Worm (Caenorhabditis elegans) whole organism, L1 larva: ENCODE data around the gene str-10.

ENCODE experiments used
- C16A3.4 ChIP-seq: fragments of 150-350 bp; optimal IDR thresholded peaks from 2 replicates; lab custom pipeline; 2014; ENCODE audit warnings: missing biosample characterization, missing genetic modification characterization
- C34B4.2 ChIP-seq: sonication (generic microtip); optimal IDR thresholded peaks from 2 replicates; lab custom pipeline; 2017; ENCODE audit warnings: mild to moderate bottlenecking, missing genetic modification characterization, missing compliant biosample characterization
- ama-1 ChIP-seq: fragments of 150-350 bp; optimal IDR thresholded peaks from 2 replicates; lab custom pipeline; 2014
- blmp-1 ChIP-seq: fragments of 150-350 bp; optimal IDR thresholded peaks from 2 replicates; lab custom pipeline; 2014; ENCODE audit warnings: missing biosample characterization, missing genetic modification characterization
- ceh-63 ChIP-seq: fragments of 200-800 bp; sonication (Bioruptor generic); optimal IDR thresholded peaks from 2 replicates; lab custom pipeline; 2018; ENCODE audit warnings: mild to moderate bottlenecking, missing genetic modification characterization, missing compliant biosample characterization
- ceh-88 ChIP-seq: fragments of 200-800 bp; sonication (Bioruptor generic); IDR thresholded peaks from 2 replicates; pipeline ENCODE4 v1.3.6; 2022; ENCODE audit warnings: missing genetic modification characterization, missing compliant biosample characterization
- dpl-1 ChIP-seq, 3 experiments: fragments of 150-350 bp in 2 of 3; sonication (generic microtip) in 1 of 3; optimal IDR thresholded peaks; 2 replicates each; lab custom pipeline; 2014 to 2017; ENCODE audit warnings: missing biosample characterization in 3 of 3, missing genetic modification characterization in 3 of 3, missing genetic modification reagents in 3 of 3
- efl-1 ChIP-seq, 4 experiments: fragments of 150-350 bp; optimal IDR thresholded peaks in 3 of 4; peaks in 1 of 4; 1 replicate in 1 of 4; 2 replicates in 3 of 4; lab custom pipeline; 2014; ENCODE audit warnings: missing biosample characterization in 2 of 4, missing genetic modification characterization in 2 of 4, missing genetic modification reagents in 2 of 4
- elt-2 ChIP-seq: sonication (generic microtip); optimal IDR thresholded peaks from 2 replicates; lab custom pipeline; 2016; ENCODE audit warnings: missing genetic modification characterization, mild to moderate bottlenecking, inconsistent platforms, missing compliant biosample characterization, missing genetic modification reagents
- elt-3 ChIP-seq, 6 experiments: fragments of 150-350 bp in 1 of 6; sonication (generic microtip); optimal IDR thresholded peaks; 2 replicates each; lab custom pipeline; 2017 to 2018; ENCODE audit warnings: missing biosample characterization in 6 of 6, missing genetic modification characterization in 6 of 6, inconsistent platforms in 1 of 6
- ets-5 ChIP-seq: fragments of 200-800 bp; sonication (Bioruptor generic); IDR thresholded peaks from 2 replicates; pipeline ENCODE4 v1.3.6; 2022; ENCODE audit warnings: missing genetic modification characterization, missing compliant biosample characterization
- grh-1 ChIP-seq: fragments of 200-800 bp; sonication (Bioruptor generic); IDR thresholded peaks from 2 replicates; pipeline ENCODE4 v1.3.6; 2022; ENCODE audit warnings: missing genetic modification reagents, missing genetic modification characterization, missing compliant biosample characterization
- hlh-4 ChIP-seq: sonication (generic microtip); optimal IDR thresholded peaks from 2 replicates; lab custom pipeline; 2016; ENCODE audit warnings: mild to moderate bottlenecking, missing genetic modification characterization, missing compliant biosample characterization
- irx-1 ChIP-seq: sonication (generic microtip); optimal IDR thresholded peaks from 2 replicates; lab custom pipeline; 2016; ENCODE audit warnings: missing genetic modification characterization, missing compliant biosample characterization
- isw-1 ChIP-seq: fragments of 200-800 bp; sonication (Bioruptor generic); IDR thresholded peaks from 2 replicates; pipeline ENCODE4 v1.3.6; 2022; ENCODE audit warnings: missing genetic modification characterization, missing compliant biosample characterization
- lin-14 ChIP-seq: fragments of 200-800 bp; sonication (Bioruptor generic); optimal IDR thresholded peaks from 2 replicates; lab custom pipeline; 2018; ENCODE audit warnings: mild to moderate bottlenecking, missing genetic modification characterization, moderate library complexity, missing compliant biosample characterization
- lin-35 ChIP-seq, 2 experiments: fragments of 150-350 bp; optimal IDR thresholded peaks; 2 replicates each; lab custom pipeline; 2014; ENCODE audit warnings: missing biosample characterization in 2 of 2, missing genetic modification characterization in 2 of 2, missing genetic modification reagents in 2 of 2
- lir-3 ChIP-seq: sonication (generic microtip); optimal IDR thresholded peaks from 2 replicates; lab custom pipeline; 2016; ENCODE audit warnings: mild to moderate bottlenecking, missing genetic modification characterization, moderate library complexity, missing compliant biosample characterization; ENCODE audit not compliant: poor library complexity
- lsy-2 ChIP-seq, 2 experiments: fragments of 150-350 bp; optimal IDR thresholded peaks; 2 replicates each; lab custom pipeline; 2014; ENCODE audit warnings: missing biosample characterization in 2 of 2, missing genetic modification characterization in 2 of 2
- mdl-1 ChIP-seq, 2 experiments: fragments of 150-350 bp; optimal IDR thresholded peaks; 2 replicates each; lab custom pipeline; 2014 to 2017; ENCODE audit warnings: missing biosample characterization in 2 of 2, missing genetic modification characterization in 2 of 2, inconsistent platforms in 1 of 2
- mef-2 ChIP-seq: fragments of 150-350 bp; optimal IDR thresholded peaks from 2 replicates; lab custom pipeline; 2014; ENCODE audit warnings: missing biosample characterization, missing genetic modification characterization
- mep-1 ChIP-seq: fragments of 150-350 bp; optimal IDR thresholded peaks from 2 replicates; lab custom pipeline; 2014; ENCODE audit warnings: missing biosample characterization, missing genetic modification characterization
- nhr-11 ChIP-seq: fragments of 150-350 bp; optimal IDR thresholded peaks from 2 replicates; lab custom pipeline; 2014; ENCODE audit warnings: missing biosample characterization, missing genetic modification characterization
- nhr-19 ChIP-seq: fragments of 200-800 bp; sonication (Bioruptor generic); conservative IDR thresholded peaks from 2 replicates; pipeline ENCODE4 v1.3.6; 2022; ENCODE audit warnings: missing genetic modification characterization, missing compliant biosample characterization
- nhr-20 ChIP-seq: sonication (generic microtip); optimal IDR thresholded peaks from 2 replicates; lab custom pipeline; 2016; ENCODE audit warnings: mild to moderate bottlenecking, missing genetic modification characterization, missing compliant biosample characterization
- nhr-28 ChIP-seq: fragments of 150-350 bp; optimal IDR thresholded peaks from 2 replicates; lab custom pipeline; 2014; ENCODE audit warnings: missing biosample characterization, missing genetic modification characterization
- nhr-47 ChIP-seq: sonication (generic microtip); optimal IDR thresholded peaks from 2 replicates; lab custom pipeline; 2016; ENCODE audit warnings: mild to moderate bottlenecking, missing genetic modification characterization, moderate library complexity, missing compliant biosample characterization
- nhr-71 ChIP-seq: sonication (generic microtip); optimal IDR thresholded peaks from 2 replicates; lab custom pipeline; 2016; ENCODE audit warnings: mild to moderate bottlenecking, missing genetic modification characterization, moderate library complexity, missing compliant biosample characterization
- nhr-85 ChIP-seq: sonication (generic microtip); peaks from one replicate; lab custom pipeline; 2016; ENCODE audit warnings: missing genetic modification characterization, inconsistent platforms, missing compliant biosample characterization
- nhr-90 ChIP-seq: sonication (generic microtip); optimal IDR thresholded peaks from 2 replicates; lab custom pipeline; 2016; ENCODE audit warnings: mild to moderate bottlenecking, missing genetic modification characterization, missing compliant biosample characterization; ENCODE audit not compliant: poor library complexity
- pqm-1 ChIP-seq: sonication (generic microtip); optimal IDR thresholded peaks from 3 replicates; lab custom pipeline; 2017; ENCODE audit warnings: missing biosample characterization, missing genetic modification characterization
- skn-1 ChIP-seq: fragments of 150-350 bp; optimal IDR thresholded peaks from 2 replicates; lab custom pipeline; 2014; ENCODE audit warnings: missing biosample characterization, missing genetic modification characterization
- snpc-4 ChIP-seq: fragments of 150-350 bp; optimal IDR thresholded peaks from 2 replicates; lab custom pipeline; 2014; ENCODE audit warnings: missing biosample characterization, missing genetic modification characterization
- snu-23 ChIP-seq: sonication (generic microtip); optimal IDR thresholded peaks from 2 replicates; lab custom pipeline; 2016; ENCODE audit warnings: missing genetic modification characterization, missing compliant biosample characterization
- tbx-2 ChIP-seq: sonication (generic microtip); optimal IDR thresholded peaks from 2 replicates; lab custom pipeline; 2016; ENCODE audit warnings: missing genetic modification characterization, missing compliant biosample characterization
- unc-130 ChIP-seq: fragments of 150-350 bp; optimal IDR thresholded peaks from 2 replicates; lab custom pipeline; 2017; ENCODE audit warnings: missing biosample characterization, missing genetic modification characterization, inconsistent platforms
- vab-15 ChIP-seq: sonication (generic microtip); optimal IDR thresholded peaks from 2 replicates; lab custom pipeline; 2017; ENCODE audit warnings: missing genotype, mild to moderate bottlenecking, missing genetic modification characterization, missing compliant biosample characterization

str-10 gene

DNA sequence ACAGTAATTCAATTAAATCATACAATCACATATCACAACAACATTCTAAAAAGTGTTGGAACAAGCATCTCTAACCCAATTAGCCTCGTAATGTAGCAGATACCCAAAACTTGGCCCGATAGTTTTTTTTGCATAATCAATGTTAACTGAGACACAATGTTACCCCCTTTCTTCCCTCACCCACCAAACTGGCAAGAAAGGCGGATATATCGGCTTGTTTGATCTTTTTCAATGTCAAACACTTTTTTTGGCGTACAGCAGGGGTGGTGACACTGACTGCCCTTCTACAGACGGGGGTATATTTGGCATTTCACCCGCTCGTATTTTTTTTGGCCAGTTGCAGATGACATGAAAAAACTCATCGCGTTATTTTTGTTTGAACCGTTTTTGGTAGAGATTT is 27.6 kb downstream of the str-10 start:
- TF ChIP-seq snpc-4 (tag; lab: Kevin White, UChicago), result no peak
- TF ChIP-seq efl-1 (optimal IDR thresholded peaks at IDR 0.05; lab: Kevin White, UChicago), result no peak
- peak in 1 of 2 experiments; percentile 87 for TF ChIP-seq efl-1 (GFP tag; optimal IDR thresholded peaks at IDR 0.05 in 1 of 2; lab: Kevin White, UChicago)
- TF ChIP-seq mef-2 (tag; lab: Kevin White, UChicago), result no peak
- TF ChIP-seq nhr-85 (tag; lab: Kevin White, UChicago), result peak; percentile 44
- no peak for TF ChIP-seq ceh-88 (GFP tag; lab: Robert Waterston, UW)
- TF ChIP-seq ets-5 (GFP tag; lab: Robert Waterston, UW), result no peak
- TF ChIP-seq elt-2, result no peak
- no peak for TF ChIP-seq nhr-90
- no peak for TF ChIP-seq elt-3 (tag; optimal IDR thresholded peaks at IDR 0.05; lab: Kevin White, UChicago)
- TF ChIP-seq, all 84 proteins: peak for 2

DNA sequence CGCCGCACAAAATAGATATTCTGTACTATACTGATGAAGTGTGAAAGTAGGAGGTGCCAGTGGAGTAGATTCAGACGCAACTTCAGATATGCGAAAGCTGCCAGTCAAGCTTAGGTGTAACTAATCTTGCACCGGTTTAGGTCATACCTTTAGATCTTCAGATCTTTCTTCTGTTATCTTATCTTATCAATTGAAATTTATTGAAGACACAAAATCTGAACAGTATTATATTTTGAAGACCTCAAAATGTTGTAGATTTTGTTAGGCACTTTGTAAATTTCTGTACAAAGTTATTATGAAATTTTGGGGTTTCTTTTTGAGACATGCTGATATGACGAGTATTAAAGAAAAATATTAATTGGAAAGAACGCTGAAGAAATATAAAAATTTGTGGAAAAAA is 30.2 kb downstream of the str-10 start:
- TF ChIP-seq nhr-71, result no peak
- TF ChIP-seq ceh-63 (GFP tag; lab: Kevin White, UChicago), result no peak
- no peak for TF ChIP-seq hlh-4 (tag; lab: Kevin White, UChicago)
- TF ChIP-seq elt-3 (tag; optimal IDR thresholded peaks at IDR 0.05; lab: Kevin White, UChicago), result peak in 3 of 6 experiments; percentile 17 to 91 (median 76)
- no peak for TF ChIP-seq C34B4.2 (tag; lab: Kevin White, UChicago)

DNA sequence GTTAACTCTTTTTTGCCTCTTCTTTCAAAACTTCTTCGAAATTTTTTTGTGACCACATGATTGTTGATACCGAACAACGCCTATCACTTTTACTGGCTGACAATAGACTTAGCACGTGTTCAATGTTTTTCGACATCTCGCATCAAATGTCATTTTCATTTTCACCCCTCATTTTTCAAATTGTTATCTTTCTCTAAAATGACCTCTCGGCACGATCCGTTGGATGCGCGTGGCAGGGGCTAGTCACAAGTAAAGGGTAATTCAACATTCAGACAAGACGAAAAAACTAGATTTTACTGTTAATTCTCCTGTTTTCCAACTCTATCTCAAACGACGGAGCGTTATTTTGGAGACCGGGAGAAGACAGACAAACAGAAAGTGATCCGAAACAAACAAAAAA is 31.0 kb downstream of the str-10 start, which contains the start of gene F17H10.2:
TSS of gene F17H10.2 (plus strand) at position 316 of the 400 bp plus-strand sequence.
- TF ChIP-seq ceh-63 (GFP tag; lab: Kevin White, UChicago) (no peak), dpl-1 (GFP tag; optimal IDR thresholded peaks at IDR 0.05; lab: Kevin White, UChicago) (peak in 2 of 3 experiments; percentile 9 to 18), snu-23 (GFP tag; lab: Kevin White, UChicago) (peak; percentile 73), ceh-88 (GFP tag; lab: Robert Waterston, UW) (no peak), skn-1 (tag; lab: Kevin White, UChicago) (peak; percentile 51), blmp-1 (peak; percentile 93), lin-14 (GFP tag; lab: Kevin White, UChicago) (peak; percentile 87), nhr-19 (GFP tag; lab: Robert Waterston, UW) (peak; percentile 68), lsy-2 (tag; optimal IDR thresholded peaks at IDR 0.05; lab: Kevin White, UChicago) (peak; percentile 19 to 44), mdl-1 (tag; optimal IDR thresholded peaks at IDR 0.05; lab: Kevin White, UChicago) (peak in 1 of 2 experiments; percentile 91), efl-1 (optimal IDR thresholded peaks at IDR 0.05; lab: Kevin White, UChicago) (peak in 1 of 2 experiments; percentile 1), efl-1 (GFP tag; optimal IDR thresholded peaks at IDR 0.05 in 1 of 2; lab: Kevin White, UChicago) (peak in 1 of 2 experiments; percentile 89), irx-1 (tag; lab: Kevin White, UChicago) (peak; percentile 62), isw-1 (no peak), lin-35 (GFP tag; optimal IDR thresholded peaks at IDR 0.05; lab: Kevin White, UChicago) (peak in 1 of 2 experiments; percentile 72), nhr-28 (tag; lab: Kevin White, UChicago) (no peak), nhr-20 (peak; percentile 85), nhr-71 (peak; percentile 83), lir-3 (tag; lab: Kevin White, UChicago) (no peak), nhr-47 (tag; lab: Kevin White, UChicago) (peak; percentile 34), nhr-90 (peak; percentile 66), hlh-4 (tag; lab: Kevin White, UChicago) (no peak), nhr-11 (tag; lab: Kevin White, UChicago) (no peak), nhr-85 (tag; lab: Kevin White, UChicago) (peak; percentile 98), tbx-2 (tag; lab: Kevin White, UChicago) (peak; percentile 55), elt-3 (tag; optimal IDR thresholded peaks at IDR 0.05; lab: Kevin White, UChicago) (peak in 2 of 6 experiments; percentile 67 to 96), pqm-1 (tag; lab: Kevin White, UChicago) (no peak), ama-1 (lab: Kevin White, UChicago) (no peak), mep-1 (tag; lab: Kevin White, UChicago) (peak; percentile 57), unc-130 (tag; lab: Kevin White, UChicago) (peak; percentile 77), C16A3.4 (tag; lab: Kevin White, UChicago) (no peak), vab-15 (tag; lab: Kevin White, UChicago) (peak; percentile 77), grh-1 (GFP tag; lab: Robert Waterston, UW) (peak; percentile 54; the same call in 1 of the 2 replicates)
